Worm (Caenorhabditis elegans) whole organism, young adult: ENCODE measurements around the gene mbk-1.

Experiments used
- B0019.2 ChIP-seq: fragments of 200-800 bp; sonication (Bioruptor generic); conservative IDR thresholded peaks from 2 replicates; pipeline ENCODE4 v1.3.6; 2022; ENCODE audit warnings: missing genetic modification reagents, missing genetic modification characterization, missing compliant biosample characterization
- B0035.1 ChIP-seq: sonication (generic microtip); optimal IDR thresholded peaks from 2 replicates; lab custom pipeline; 2016; ENCODE audit warnings: missing genetic modification characterization, mild to moderate bottlenecking, missing compliant biosample characterization, missing genotype, missing genetic modification reagents
- B0336.3 ChIP-seq: fragments of 200-800 bp; sonication (Bioruptor generic); IDR thresholded peaks from 2 replicates; pipeline ENCODE4 v1.3.6; 2022; ENCODE audit warnings: missing genetic modification characterization, missing compliant biosample characterization
- C06A6.2 ChIP-seq: fragments of 200-800 bp; sonication (Bioruptor generic); conservative IDR thresholded peaks from 2 replicates; pipeline ENCODE4 v1.3.6; 2022; ENCODE audit warnings: missing genetic modification characterization, missing compliant biosample characterization
- F33H1.4 ChIP-seq: fragments of 200-800 bp; sonication (Bioruptor generic); IDR thresholded peaks from 2 replicates; pipeline ENCODE4 v1.3.6; 2022; ENCODE audit warnings: missing genetic modification reagents, missing genetic modification characterization, missing compliant biosample characterization
- F39B2.1 ChIP-seq: fragments of 200-800 bp; sonication (Bioruptor generic); IDR thresholded peaks from 2 replicates; pipeline ENCODE4 v1.3.6; 2022; ENCODE audit warnings: missing genetic modification reagents, missing genetic modification characterization, missing compliant biosample characterization
- F49E8.2 ChIP-seq: sonication (generic microtip); optimal IDR thresholded peaks from 3 replicates; lab custom pipeline; 2017; ENCODE audit warnings: missing genetic modification characterization, mild to moderate bottlenecking, missing compliant biosample characterization, antibody characterized with exemption, moderate library complexity; ENCODE audit not compliant: insufficient read depth
- F52B5.7 ChIP-seq: sonication (generic microtip); optimal IDR thresholded peaks from 2 replicates; lab custom pipeline; 2016; ENCODE audit warnings: mild to moderate bottlenecking, missing genetic modification characterization, missing compliant biosample characterization
- F57A8.1 ChIP-seq: fragments of 200-800 bp; sonication (Bioruptor generic); optimal IDR thresholded peaks from 2 replicates; lab custom pipeline; 2018; ENCODE audit warnings: mild to moderate bottlenecking, missing genetic modification characterization, moderate library complexity, missing compliant biosample characterization
- K11D2.4 ChIP-seq: fragments of 200-800 bp; sonication (Bioruptor generic); IDR thresholded peaks from 2 replicates; pipeline ENCODE4 v1.3.6; 2022; ENCODE audit warnings: missing genetic modification reagents, missing genetic modification characterization, missing compliant biosample characterization
- T07F8.4 ChIP-seq: sonication (generic microtip); optimal IDR thresholded peaks from 2 replicates; lab custom pipeline; 2016; ENCODE audit warnings: mild to moderate bottlenecking, missing genetic modification characterization, moderate library complexity, missing compliant biosample characterization
- Y53F4B.3 ChIP-seq: fragments of 200-800 bp; sonication (Bioruptor generic); IDR thresholded peaks from 2 replicates; pipeline ENCODE4 v1.3.6; 2022; ENCODE audit warnings: missing genetic modification reagents, missing genetic modification characterization, missing compliant biosample characterization
- Y67H2A.10 ChIP-seq: fragments of 200-800 bp; sonication (Bioruptor generic); conservative IDR thresholded peaks from 2 replicates; pipeline ENCODE4 v1.3.6; 2022; ENCODE audit warnings: missing genetic modification reagents, missing genetic modification characterization, missing compliant biosample characterization
- Y79H2A.3 ChIP-seq: fragments of 200-800 bp; sonication (Bioruptor generic); conservative IDR thresholded peaks from 2 replicates; pipeline ENCODE4 v1.3.6; 2022; ENCODE audit warnings: missing genetic modification reagents, missing genetic modification characterization, missing compliant biosample characterization
- ZK185.1 ChIP-seq: sonication (generic microtip); optimal IDR thresholded peaks from 2 replicates; lab custom pipeline; 2016; ENCODE audit warnings: mild to moderate bottlenecking, missing genetic modification characterization, missing compliant biosample characterization; ENCODE audit not compliant: poor library complexity, severe bottlenecking
- aptf-3 ChIP-seq: fragments of 200-800 bp; sonication (Bioruptor generic); IDR thresholded peaks from 2 replicates; pipeline ENCODE4 v1.3.6; 2022; ENCODE audit warnings: missing genetic modification characterization, missing compliant biosample characterization
- athp-1 ChIP-seq: sonication (generic microtip); optimal IDR thresholded peaks from 2 replicates; lab custom pipeline; 2017; ENCODE audit warnings: mild to moderate bottlenecking, missing genetic modification characterization, missing compliant biosample characterization
- attf-3 ChIP-seq: fragments of 200-800 bp; sonication (Bioruptor generic); conservative IDR thresholded peaks from 2 replicates; pipeline ENCODE4 v1.3.6; 2022; ENCODE audit warnings: missing genetic modification reagents, missing genetic modification characterization, missing compliant biosample characterization
- ccch-3 ChIP-seq: fragments of 200-800 bp; sonication (Bioruptor generic); optimal IDR thresholded peaks from 2 replicates; lab custom pipeline; 2018; ENCODE audit warnings: mild to moderate bottlenecking, missing genetic modification characterization, missing compliant biosample characterization
- cebp-2 ChIP-seq: fragments of 200-800 bp; sonication (Bioruptor generic); IDR thresholded peaks from 2 replicates; pipeline ENCODE4 v1.3.6; 2022; ENCODE audit warnings: missing genetic modification characterization, missing compliant biosample characterization
- ceh-40 ChIP-seq: fragments of 200-800 bp; sonication (Bioruptor generic); IDR thresholded peaks from 2 replicates; pipeline ENCODE4 v1.3.6; 2022; ENCODE audit warnings: missing genetic modification characterization, missing compliant biosample characterization
- ceh-58 ChIP-seq: fragments of 200-800 bp; sonication (Bioruptor generic); IDR thresholded peaks from 2 replicates; pipeline ENCODE4 v1.3.6; 2022; ENCODE audit warnings: missing genetic modification characterization, missing compliant biosample characterization
- chd-7 ChIP-seq: sonication (generic microtip); optimal IDR thresholded peaks from 2 replicates; lab custom pipeline; 2016; ENCODE audit warnings: mild to moderate bottlenecking, missing genetic modification characterization, moderate library complexity, missing compliant biosample characterization
- die-1 ChIP-seq: sonication (generic microtip); optimal IDR thresholded peaks from 2 replicates; lab custom pipeline; 2016; ENCODE audit warnings: missing genotype, mild to moderate bottlenecking, missing genetic modification characterization, missing compliant biosample characterization
- dox-1 ChIP-seq: fragments of 200-800 bp; sonication (Bioruptor generic); IDR thresholded peaks from 2 replicates; pipeline ENCODE4 v1.3.6; 2022; ENCODE audit warnings: missing genetic modification reagents, missing genetic modification characterization, missing compliant biosample characterization
- efl-1 ChIP-seq: fragments of 150-350 bp; optimal IDR thresholded peaks from 2 replicates; lab custom pipeline; 2014; ENCODE audit warnings: missing biosample characterization, missing genetic modification reagents, missing genetic modification characterization
- egl-44 ChIP-seq: fragments of 200-800 bp; sonication (Bioruptor generic); IDR thresholded peaks from 2 replicates; pipeline ENCODE4 v1.3.6; 2022; ENCODE audit warnings: missing genetic modification reagents, missing genetic modification characterization, missing compliant biosample characterization
- fkh-3 ChIP-seq: sonication (generic microtip); optimal IDR thresholded peaks from 2 replicates; lab custom pipeline; 2016; ENCODE audit warnings: mild to moderate bottlenecking, missing genetic modification characterization, missing compliant biosample characterization
- hlh-12 ChIP-seq: sonication (generic microtip); optimal IDR thresholded peaks from 2 replicates; lab custom pipeline; 2016; ENCODE audit warnings: missing genetic modification characterization, missing compliant biosample characterization
- hmg-20 ChIP-seq: fragments of 200-800 bp; sonication (Bioruptor generic); IDR thresholded peaks from 2 replicates; pipeline ENCODE4 v1.3.6; 2022; ENCODE audit warnings: missing genetic modification reagents, missing genetic modification characterization, missing compliant biosample characterization
- hsf-1 ChIP-seq: fragments of 200-800 bp; sonication (Bioruptor generic); IDR thresholded peaks from 2 replicates; pipeline ENCODE4 v1.3.6; 2022; ENCODE audit warnings: missing genetic modification reagents, missing genetic modification characterization, missing compliant biosample characterization
- lag-1 ChIP-seq: fragments of 200-800 bp; sonication (Bioruptor generic); IDR thresholded peaks from 2 replicates; pipeline ENCODE4 v1.3.6; 2022; ENCODE audit warnings: missing genetic modification reagents, missing genetic modification characterization, missing compliant biosample characterization
- lin-26 ChIP-seq: fragments of 200-800 bp; sonication (Bioruptor generic); IDR thresholded peaks from 2 replicates; pipeline ENCODE4 v1.3.6; 2022; ENCODE audit warnings: missing genetic modification reagents, missing genetic modification characterization, missing compliant biosample characterization
- lin-40 ChIP-seq: sonication (generic microtip); optimal IDR thresholded peaks from 2 replicates; lab custom pipeline; 2016; ENCODE audit warnings: missing genetic modification characterization, mild to moderate bottlenecking, missing compliant biosample characterization, missing genotype, missing genetic modification reagents
- lir-1 ChIP-seq: fragments of 200-800 bp; sonication (Bioruptor generic); conservative IDR thresholded peaks from 2 replicates; pipeline ENCODE4 v1.3.6; 2022; ENCODE audit warnings: missing genetic modification reagents, missing genetic modification characterization, missing compliant biosample characterization
- lsl-1 ChIP-seq: fragments of 200-800 bp; sonication (Bioruptor generic); optimal IDR thresholded peaks from 2 replicates; lab custom pipeline; 2018; ENCODE audit warnings: mild to moderate bottlenecking, missing genetic modification characterization, moderate library complexity, missing compliant biosample characterization
- madf-6 ChIP-seq: fragments of 200-800 bp; sonication (Bioruptor generic); IDR thresholded peaks from 2 replicates; pipeline ENCODE4 v1.3.6; 2022; ENCODE audit warnings: missing genetic modification reagents, missing genetic modification characterization, missing compliant biosample characterization
- mcd-1 ChIP-seq: fragments of 200-800 bp; sonication (Bioruptor generic); IDR thresholded peaks from 2 replicates; pipeline ENCODE4 v1.3.6; 2022; ENCODE audit warnings: missing genetic modification reagents, missing genetic modification characterization, missing compliant biosample characterization
- nfya-2 ChIP-seq: fragments of 200-800 bp; sonication (Bioruptor generic); IDR thresholded peaks from 2 replicates; pipeline ENCODE4 v1.3.6; 2022; ENCODE audit warnings: missing genetic modification reagents, missing genetic modification characterization, missing compliant biosample characterization
- nhr-90 ChIP-seq: sonication (generic microtip); optimal IDR thresholded peaks from 2 replicates; lab custom pipeline; 2016; ENCODE audit warnings: missing genotype, mild to moderate bottlenecking, missing genetic modification characterization, missing compliant biosample characterization
- rcor-1 ChIP-seq: fragments of 200-800 bp; sonication (Bioruptor generic); IDR thresholded peaks from 2 replicates; pipeline ENCODE4 v1.3.6; 2022; ENCODE audit warnings: missing genetic modification reagents, missing genetic modification characterization, missing compliant biosample characterization
- rpc-1 ChIP-seq, 2 experiments: fragments of 150-350 bp in 1 of 2; sonication (generic microtip) in 1 of 2; optimal IDR thresholded peaks; 2 replicates each; lab custom pipeline; 2014 to 2018; ENCODE audit warnings: missing biosample characterization in 1 of 2, missing genetic modification characterization in 1 of 2, missing genetic modification reagents in 1 of 2, missing genotype in 1 of 2
- sea-2 ChIP-seq: fragments of 200-800 bp; sonication (Bioruptor generic); IDR thresholded peaks from 2 replicates; pipeline ENCODE4 v1.3.6; 2022; ENCODE audit warnings: missing genetic modification characterization, missing compliant biosample characterization
- sptf-2 ChIP-seq: fragments of 200-800 bp; sonication (Bioruptor generic); optimal IDR thresholded peaks from 2 replicates; lab custom pipeline; 2018; ENCODE audit warnings: mild to moderate bottlenecking, missing genetic modification characterization, missing compliant biosample characterization
- tlf-1 ChIP-seq: fragments of 200-800 bp; sonication (Bioruptor generic); optimal IDR thresholded peaks from 2 replicates; lab custom pipeline; 2018; ENCODE audit warnings: mild to moderate bottlenecking, missing genetic modification characterization, missing compliant biosample characterization
- zim-3 ChIP-seq: sonication (generic microtip); optimal IDR thresholded peaks from 2 replicates; lab custom pipeline; 2017; ENCODE audit warnings: mild to moderate bottlenecking, missing genetic modification characterization, moderate library complexity, missing compliant biosample characterization
- ztf-22 ChIP-seq: fragments of 200-800 bp; sonication (Bioruptor generic); optimal IDR thresholded peaks from 2 replicates; lab custom pipeline; 2018; ENCODE audit warnings: mild to moderate bottlenecking, missing genetic modification characterization, moderate library complexity, missing compliant biosample characterization
- ztf-6 ChIP-seq: fragments of 200-800 bp; sonication (Bioruptor generic); IDR thresholded peaks from 2 replicates; pipeline ENCODE4 v1.3.6; 2022; ENCODE audit warnings: missing genetic modification reagents, missing genetic modification characterization, missing compliant biosample characterization

mbk-1 gene

DNA sequence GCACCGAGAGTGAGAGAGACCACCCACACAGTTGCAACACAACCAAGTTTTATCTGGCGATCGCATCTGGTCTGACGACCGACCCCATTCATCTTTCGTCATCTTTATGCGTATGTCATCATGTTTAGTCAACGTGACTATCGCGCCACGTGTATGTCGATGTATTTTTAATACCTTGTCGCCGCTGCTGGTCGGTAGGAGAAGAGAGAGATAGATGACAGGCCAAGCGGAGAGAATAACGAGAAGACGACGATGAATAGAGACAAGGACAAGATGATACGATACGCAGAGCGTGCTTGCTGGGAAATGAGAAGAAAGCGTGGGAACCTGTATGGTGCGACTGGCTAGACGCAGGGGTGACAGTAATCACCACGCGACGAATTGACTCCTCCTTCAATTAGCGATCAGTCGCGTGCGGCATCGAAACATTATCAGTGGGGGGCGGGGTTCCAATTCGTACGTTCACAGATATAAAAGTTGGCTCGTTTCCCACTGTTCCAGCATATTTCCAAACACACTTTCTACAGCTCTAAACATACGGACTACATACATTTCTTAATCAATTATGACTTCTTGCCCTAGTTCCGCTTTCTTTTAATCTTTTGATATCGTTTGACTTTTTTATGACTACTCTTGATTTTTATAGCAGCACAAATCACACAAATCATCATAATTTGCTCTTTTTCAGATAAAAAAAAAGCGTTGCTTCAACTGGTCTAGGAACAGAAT, 33.9 kb downstream of the mbk-1 start, which contains the start of gene tatn-1 (continued):
- peak; percentile 46 for TF ChIP-seq die-1 (tag; lab: Kevin White, UChicago)
- TF ChIP-seq lin-26 (GFP tag; lab: Robert Waterston, UW) = 0 out of 2 replicates have a peak, but pooled peaks have one; percentile 21
- TF ChIP-seq F52B5.7 (tag; lab: Kevin White, UChicago) = no peak
- no peak for TF ChIP-seq ceh-58
- 0 out of 2 replicates have a peak, but pooled peaks have one; percentile 36 for TF ChIP-seq dox-1 (GFP tag; lab: Robert Waterston, UW)
- TF ChIP-seq nfya-2 (GFP tag; lab: Robert Waterston, UW) = no peak
- no peak for TF ChIP-seq Y67H2A.10 (GFP tag; lab: Robert Waterston, UW)
- no peak for TF ChIP-seq madf-6
- TF ChIP-seq hlh-12 = no peak
- TF ChIP-seq hmg-20 (GFP tag; lab: Robert Waterston, UW) = no peak
- no peak for TF ChIP-seq Y79H2A.3 (GFP tag; lab: Robert Waterston, UW)
- no peak for TF ChIP-seq efl-1 (GFP tag; lab: Kevin White, UChicago)
- no peak for TF ChIP-seq F49E8.2 (tag; lab: Kevin White, UChicago)
- TF ChIP-seq athp-1 (tag; lab: Kevin White, UChicago) = no peak
- peak; percentile 40; the same call in 1 of the 2 replicates for TF ChIP-seq mcd-1 (GFP tag; lab: Robert Waterston, UW)
- 0 out of 2 replicates have a peak, but pooled peaks have one; percentile 56 for TF ChIP-seq C06A6.2 (GFP tag; lab: Robert Waterston, UW)
- TF ChIP-seq Y53F4B.3 (GFP tag; lab: Robert Waterston, UW) = no peak
- TF ChIP-seq ZK185.1 (tag; lab: Kevin White, UChicago) = peak; percentile 25
- no peak for TF ChIP-seq hsf-1 (GFP tag; lab: Robert Waterston, UW)
- TF ChIP-seq ztf-22 (GFP tag; lab: Kevin White, UChicago) = no peak
- TF ChIP-seq rpc-1 (optimal IDR thresholded peaks at IDR 0.05; lab: Kevin White, UChicago) = no peak
- no peak for TF ChIP-seq rpc-1 (tag; optimal IDR thresholded peaks at IDR 0.05; lab: Kevin White, UChicago)
- TF ChIP-seq F39B2.1 = no peak
- no peak for TF ChIP-seq lag-1 (GFP tag; lab: Robert Waterston, UW)
- TF ChIP-seq sptf-2 = no peak
- no peak for TF ChIP-seq F33H1.4 (GFP tag; lab: Robert Waterston, UW)
- no peak for TF ChIP-seq B0019.2 (GFP tag; lab: Robert Waterston, UW)
- TF ChIP-seq lin-40 (tag; lab: Kevin White, UChicago) = peak; percentile 72
- TF ChIP-seq fkh-3 (tag; lab: Kevin White, UChicago) = no peak
- TF ChIP-seq nhr-90 (tag; lab: Kevin White, UChicago) = peak; percentile 32
- TF ChIP-seq chd-7 (tag; lab: Kevin White, UChicago) = peak; percentile 26
- TF ChIP-seq lsl-1 (GFP tag; lab: Kevin White, UChicago) = no peak
- TF ChIP-seq egl-44 (GFP tag; lab: Robert Waterston, UW) = peak; percentile 74; the same call in 1 of the 2 replicates
- no peak for TF ChIP-seq T07F8.4 (tag; lab: Kevin White, UChicago)
- no peak for TF ChIP-seq ztf-6 (GFP tag; lab: Robert Waterston, UW)
- TF ChIP-seq ceh-40 (GFP tag; lab: Robert Waterston, UW) = no peak
- TF ChIP-seq B0336.3 = peak; percentile 51; the same call in 1 of the 2 replicates
- no peak for TF ChIP-seq ccch-3
- peak; percentile 24 for TF ChIP-seq tlf-1
- no peak for TF ChIP-seq sea-2
- no peak for TF ChIP-seq rcor-1 (GFP tag; lab: Robert Waterston, UW)
- TF ChIP-seq lir-1 (GFP tag; lab: Robert Waterston, UW) = 0 out of 2 replicates have a peak, but pooled peaks have one; percentile 9
- no peak for TF ChIP-seq aptf-3
- TF ChIP-seq attf-3 (GFP tag; lab: Robert Waterston, UW) = no peak
- no peak for TF ChIP-seq F57A8.1 (GFP tag; lab: Kevin White, UChicago)
- TF ChIP-seq K11D2.4 (GFP tag; lab: Robert Waterston, UW) = no peak
- no peak for TF ChIP-seq zim-3
- no peak for TF ChIP-seq cebp-2 (GFP tag; lab: Robert Waterston, UW)
- no peak for TF ChIP-seq B0035.1 (tag; lab: Kevin White, UChicago)
